Worm (Caenorhabditis elegans) whole organism, mixed stage, embryonic: ENCODE results near the gene srt-16.

Experiments used
- M03D4.4 ChIP-seq: sonication (generic microtip); optimal IDR thresholded peaks from 2 replicates; lab custom pipeline; 2017; ENCODE audit warnings: mild to moderate bottlenecking, missing genetic modification characterization, missing compliant biosample characterization
- blmp-1 ChIP-seq: fragments of 150-350 bp; optimal IDR thresholded peaks from 2 replicates; lab custom pipeline; 2014; ENCODE audit warnings: missing biosample characterization, missing genetic modification characterization
- ceh-39 ChIP-seq: fragments of 150-350 bp; optimal IDR thresholded peaks from 2 replicates; lab custom pipeline; 2014; ENCODE audit warnings: missing biosample characterization, missing genetic modification characterization
- ces-1 ChIP-seq: fragments of 150-350 bp; optimal IDR thresholded peaks from 2 replicates; lab custom pipeline; 2014; ENCODE audit warnings: missing biosample characterization, missing genetic modification reagents, missing genetic modification characterization
- elt-1 ChIP-seq: sonication (generic microtip); optimal IDR thresholded peaks from 2 replicates; lab custom pipeline; 2017; ENCODE audit warnings: missing genetic modification characterization, mild to moderate bottlenecking, missing compliant biosample characterization, antibody characterized with exemption, moderate library complexity, borderline replicate concordance; ENCODE audit not compliant: insufficient read depth
- elt-3 ChIP-seq: fragments of 150-350 bp; optimal IDR thresholded peaks from 2 replicates; lab custom pipeline; 2014; ENCODE audit warnings: missing biosample characterization, missing genetic modification characterization
- lin-32 ChIP-seq: fragments of 200-800 bp; sonication (Bioruptor generic); optimal IDR thresholded peaks from 2 replicates; lab custom pipeline; 2018; ENCODE audit warnings: mild to moderate bottlenecking, missing genetic modification characterization, missing compliant biosample characterization
- lsy-2 ChIP-seq: fragments of 150-350 bp; optimal IDR thresholded peaks from 2 replicates; lab custom pipeline; 2014; ENCODE audit warnings: missing biosample characterization, missing genetic modification characterization
- mab-5 ChIP-seq: fragments of 150-350 bp; optimal IDR thresholded peaks from 2 replicates; lab custom pipeline; 2014; ENCODE audit warnings: missing biosample characterization, missing genetic modification characterization
- mls-2 ChIP-seq: sonication (generic microtip); optimal IDR thresholded peaks from 2 replicates; lab custom pipeline; 2016; ENCODE audit warnings: mild to moderate bottlenecking, missing genetic modification characterization, moderate library complexity, missing compliant biosample characterization
- nhr-237 ChIP-seq: fragments of 150-350 bp; optimal IDR thresholded peaks from 2 replicates; lab custom pipeline; 2014; ENCODE audit warnings: missing biosample characterization, missing genetic modification characterization
- nhr-28 ChIP-seq: fragments of 150-350 bp; optimal IDR thresholded peaks from 2 replicates; lab custom pipeline; 2014; ENCODE audit warnings: missing biosample characterization, missing genetic modification characterization
- unc-62 ChIP-seq: fragments of 150-350 bp; optimal IDR thresholded peaks from 2 replicates; lab custom pipeline; 2014; ENCODE audit warnings: missing biosample characterization, missing genetic modification reagents, missing genetic modification characterization
- ztf-11 ChIP-seq: fragments of 150-350 bp; optimal IDR thresholded peaks from 2 replicates; lab custom pipeline; 2014; ENCODE audit warnings: missing biosample characterization, missing genetic modification characterization

- TF ChIP-seq nhr-237 (tag; lab: Kevin White, UChicago) (no peak), unc-62 (GFP tag; lab: Kevin White, UChicago) (no peak), elt-3 (tag; lab: Kevin White, UChicago) (no peak), lsy-2 (tag; lab: Kevin White, UChicago) (no peak), ces-1 (GFP tag; lab: Kevin White, UChicago) (no peak), mls-2 (tag; lab: Kevin White, UChicago) (no peak), M03D4.4 (tag; lab: Kevin White, UChicago) (no peak), nhr-28 (tag; lab: Kevin White, UChicago) (no peak), ceh-39 (tag; lab: Kevin White, UChicago) (no peak), blmp-1 (tag; lab: Kevin White, UChicago) (no peak), mab-5 (tag; lab: Kevin White, UChicago) (no peak), ztf-11 (tag; lab: Kevin White, UChicago) (no peak), elt-1 (tag; lab: Kevin White, UChicago) (no peak), lin-32 (GFP tag; lab: Kevin White, UChicago) (no peak)
Measured at ce11 chrV:3105810-3106209, 41.5 kb upstream of the srt-16 start, which contains the start of gene str-69.
